Fruit fly (Drosophila melanogaster) whole organism, wandering third instar larva: Measurements from ENCODE around the gene CG3764.

ENCODE experiments used
- Abd-B ChIP-seq: fragments of >200 bp; optimal IDR thresholded peaks from 2 replicates; lab custom pipeline; 2017; ENCODE audit warnings: missing biosample characterization, missing genetic modification characterization
- CG32264 ChIP-seq: fragments of 200-800 bp; sonication (Bioruptor generic); optimal IDR thresholded peaks from 2 replicates; lab custom pipeline; 2016; ENCODE audit warnings: missing biosample characterization, missing genetic modification characterization
- HLH106 ChIP-seq: fragments of 200-800 bp; optimal IDR thresholded peaks from 3 replicates; lab custom pipeline; 2019; ENCODE audit warnings: missing biosample characterization, mild to moderate bottlenecking, missing genetic modification characterization, moderate library complexity
- Hnf4 ChIP-seq: fragments of 200-800 bp; sonication (Bioruptor generic); optimal IDR thresholded peaks from 2 replicates; lab custom pipeline; 2016; ENCODE audit warnings: missing biosample characterization, mild to moderate bottlenecking, missing genetic modification characterization
- Hr78 ChIP-seq: fragments of >200 bp; optimal IDR thresholded peaks from 2 replicates; lab custom pipeline; 2017; ENCODE audit warnings: missing biosample characterization, missing genetic modification characterization
- N ChIP-seq: fragments of >200 bp; optimal IDR thresholded peaks from 2 replicates; lab custom pipeline; 2018; ENCODE audit warnings: missing biosample characterization, missing external identifiers, missing genetic modification characterization
- dmrt93B ChIP-seq: fragments of 200-800 bp; sonication (Bioruptor generic); optimal IDR thresholded peaks from 2 replicates; lab custom pipeline; 2018; ENCODE audit warnings: missing biosample characterization, mild to moderate bottlenecking, missing genetic modification characterization
- fru ChIP-seq: fragments of 200-800 bp; sonication (Bioruptor generic); optimal IDR thresholded peaks from 3 replicates; lab custom pipeline; 2016; ENCODE audit warnings: missing biosample characterization, mild to moderate bottlenecking, missing genetic modification characterization
- lola ChIP-seq: fragments of >200 bp; optimal IDR thresholded peaks from 2 replicates; lab custom pipeline; 2017; ENCODE audit warnings: missing biosample characterization, missing genetic modification characterization
- rgr ChIP-seq: fragments of 200-800 bp; sonication (Bioruptor generic); optimal IDR thresholded peaks from 3 replicates; lab custom pipeline; 2016; ENCODE audit warnings: missing biosample characterization, mild to moderate bottlenecking, missing genetic modification characterization
- usp ChIP-seq: fragments of >200 bp; optimal IDR thresholded peaks from 2 replicates; lab custom pipeline; 2017; ENCODE audit warnings: missing biosample characterization, missing genetic modification characterization

DNA sequence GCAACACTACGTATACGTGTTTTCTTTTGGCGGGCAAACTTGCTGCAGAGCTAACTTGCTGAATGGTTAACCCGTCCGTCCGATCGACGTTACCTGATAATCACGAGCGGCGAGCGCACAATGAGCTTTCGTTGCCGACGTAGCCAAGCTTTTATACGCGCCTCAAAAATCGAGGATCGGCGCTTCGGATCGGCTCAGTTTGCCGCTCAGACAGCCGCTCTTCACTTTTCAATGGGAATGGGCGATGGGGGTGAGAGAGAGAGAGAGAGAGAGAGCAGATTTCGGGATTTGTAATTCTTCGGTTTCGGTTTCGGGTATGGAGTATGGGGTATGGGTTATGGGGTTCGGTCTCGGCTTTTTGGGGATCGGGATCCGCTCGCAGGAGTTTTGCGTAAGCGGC lies 19.6 kb upstream of the CG3764 start, which contains the start of gene Ilp8:
- TF ChIP-seq Hr78 (no peak), usp (GFP tag; lab: Kevin White, UChicago) (no peak), dmrt93B (GFP tag; lab: Kevin White, UChicago) (no peak), rgr (no peak), CG32264 (no peak), Abd-B (GFP tag; lab: Kevin White, UChicago) (no peak), lola (no peak), fru (no peak), HLH106 (tag; lab: Kevin White, UChicago) (no peak), N (GFP tag; lab: Kevin White, UChicago) (no peak), Hnf4 (GFP tag; lab: Kevin White, UChicago) (no peak)
